Worm (Caenorhabditis elegans) whole organism, L2 larva: ENCODE results near the gene lido-13.

Source experiments
- ceh-16 ChIP-seq: fragments of 150-350 bp; optimal IDR thresholded peaks from 2 replicates; lab custom pipeline; 2014; ENCODE audit warnings: missing biosample characterization, missing genetic modification characterization
- elt-3 ChIP-seq: sonication (generic microtip); optimal IDR thresholded peaks from 2 replicates; lab custom pipeline; 2017; ENCODE audit warnings: missing biosample characterization, missing genetic modification characterization
- skn-1 ChIP-seq: sonication (generic microtip); optimal IDR thresholded peaks from 2 replicates; lab custom pipeline; 2017; ENCODE audit warnings: missing biosample characterization, missing genetic modification characterization
- ztf-4 ChIP-seq: fragments of 150-350 bp; optimal IDR thresholded peaks from 2 replicates; lab custom pipeline; 2014; ENCODE audit warnings: missing biosample characterization, missing genetic modification characterization

DNA sequence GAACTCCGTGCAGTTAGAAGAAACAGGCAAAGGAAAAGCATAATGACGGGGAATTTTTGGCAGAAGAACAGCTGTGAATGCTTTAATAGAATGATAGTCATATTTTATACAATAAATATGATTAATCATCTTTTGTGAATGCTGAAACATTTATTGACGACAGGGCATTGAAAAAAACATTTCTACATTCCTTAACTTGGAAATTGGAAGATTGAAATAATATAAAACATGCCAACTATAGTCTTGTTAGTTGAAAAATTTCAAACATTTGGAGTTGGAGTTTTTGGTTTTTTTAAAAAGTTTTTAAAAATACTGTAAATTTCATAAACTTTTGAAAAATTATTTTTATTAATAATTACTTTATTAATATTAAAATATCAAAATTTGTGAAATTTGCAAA is 42.7 kb upstream of the lido-13 start, which contains the start of gene Y25C1A.14:
- TF ChIP-seq ceh-16 (no peak), elt-3 (tag; lab: Kevin White, UChicago) (no peak), ztf-4 (no peak), skn-1 (tag; lab: Kevin White, UChicago) (no peak)
